Worm (Caenorhabditis elegans) whole organism, L3 larva: ENCODE measurements around the gene nuo-3.

Experiments
- ceh-82 ChIP-seq: fragments of 150-350 bp; optimal IDR thresholded peaks from 2 replicates; lab custom pipeline; 2014; ENCODE audit warnings: missing biosample characterization, missing genetic modification characterization
- fkh-10 ChIP-seq: sonication (generic microtip); optimal IDR thresholded peaks from 2 replicates; lab custom pipeline; 2017; ENCODE audit warnings: missing biosample characterization, missing genetic modification reagents, missing genetic modification characterization
- mdl-1 ChIP-seq: fragments of 150-350 bp; optimal IDR thresholded peaks from 2 replicates; lab custom pipeline; 2014; ENCODE audit warnings: missing biosample characterization, missing genetic modification characterization
- nfya-1 ChIP-seq: sonication (generic microtip); optimal IDR thresholded peaks from 2 replicates; lab custom pipeline; 2017; ENCODE audit warnings: missing genetic modification characterization, mild to moderate bottlenecking, missing compliant biosample characterization, antibody characterized with exemption, moderate library complexity; ENCODE audit not compliant: insufficient read depth
- nhr-11 ChIP-seq: fragments of 150-350 bp; optimal IDR thresholded peaks from 2 replicates; lab custom pipeline; 2014; ENCODE audit warnings: missing biosample characterization, missing genetic modification characterization
- nhr-237 ChIP-seq: fragments of 150-350 bp; optimal IDR thresholded peaks from 2 replicates; lab custom pipeline; 2014; ENCODE audit warnings: missing biosample characterization, missing genetic modification characterization
- nhr-25 ChIP-seq: sonication (generic microtip); optimal IDR thresholded peaks from 2 replicates; lab custom pipeline; 2017; ENCODE audit warnings: missing biosample characterization, missing genetic modification characterization
- pha-4 ChIP-seq: fragments of 150-350 bp; optimal IDR thresholded peaks from 2 replicates; lab custom pipeline; 2014; ENCODE audit warnings: missing biosample characterization, missing genetic modification reagents, missing genetic modification characterization
- pqm-1 ChIP-seq: fragments of 150-350 bp; optimal IDR thresholded peaks from 2 replicates; lab custom pipeline; 2017; ENCODE audit warnings: missing biosample characterization, missing genetic modification characterization, inconsistent platforms
- snpc-4 ChIP-seq: fragments of 150-350 bp; optimal IDR thresholded peaks from 2 replicates; lab custom pipeline; 2014; ENCODE audit warnings: missing biosample characterization, missing genetic modification characterization
- unc-62 ChIP-seq: fragments of 150-350 bp; sonication (generic microtip); optimal IDR thresholded peaks from 4 replicates; lab custom pipeline; 2014; ENCODE audit warnings: missing biosample characterization, missing genetic modification reagents, missing genetic modification characterization

DNA sequence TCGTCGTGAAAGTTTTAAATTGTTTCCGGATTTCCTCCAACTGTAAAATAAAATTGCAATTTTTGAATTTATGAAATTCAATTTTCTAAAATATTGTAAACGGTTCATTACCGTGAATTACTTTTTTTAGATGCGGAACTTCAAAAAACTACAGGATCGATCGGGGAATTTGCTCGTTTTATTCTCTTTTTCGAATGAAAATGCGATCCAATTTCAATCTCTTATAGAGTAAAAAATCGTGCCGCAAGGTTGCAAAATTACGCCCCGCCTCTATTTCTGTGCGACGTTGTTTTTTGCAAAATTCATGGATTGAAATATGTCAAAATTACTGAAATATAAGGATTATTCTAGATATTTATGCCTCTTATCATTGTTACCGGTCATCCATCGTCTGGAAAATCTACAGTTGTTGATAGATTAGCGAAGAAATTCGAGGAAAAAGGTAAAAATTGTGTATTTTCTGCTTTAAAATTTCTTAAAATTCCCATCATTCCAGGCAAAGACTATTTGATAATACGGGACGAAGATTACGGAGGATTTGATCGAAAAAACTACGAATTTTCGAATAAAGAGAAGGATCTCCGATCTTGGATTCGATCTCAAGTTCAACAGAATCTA is 28.0 kb downstream of the nuo-3 start, which contains the start of gene Y57G11C.43:
- TF ChIP-seq ceh-82 (tag; lab: Kevin White, UChicago) (no peak), snpc-4 (tag; lab: Kevin White, UChicago) (no peak), mdl-1 (tag; lab: Kevin White, UChicago) (no peak), pha-4 (tag; lab: Kevin White, UChicago) (no peak), nhr-11 (tag; lab: Kevin White, UChicago) (no peak), pqm-1 (tag; lab: Kevin White, UChicago) (no peak), nfya-1 (tag; lab: Kevin White, UChicago) (no peak), nhr-237 (no peak), unc-62 (GFP tag; lab: Kevin White, UChicago) (no peak), fkh-10 (no peak), nhr-25 (tag; lab: Kevin White, UChicago) (no peak)
